Worm (Caenorhabditis elegans): ENCODE measurements around the gene srx-78.

The srx-78 gene

ce11 chrV:15094749-15095148 is at the start of gene srx-78:
TSS of gene srx-78 (plus strand) at chrV:15095049.
- no peak for TF ChIP-seq hmg-4 (GFP tag; optimal IDR thresholded peaks at IDR 0.05)

ce11 chrV:15048107-15048506 is 46.7 kb upstream of the srx-78 start, which contains the start of gene sdc-3:
TSS of gene sdc-3 (minus strand) at chrV:15048207.
- no peak for TF ChIP-seq scrt-1 (GFP tag; IDR thresholded peaks at IDR 0.05)
- TF ChIP-seq aly-1 (tag; optimal IDR thresholded peaks at IDR 0.05): no peak
- no peak for TF ChIP-seq B0310.2 (tag; optimal IDR thresholded peaks at IDR 0.05)
- TF ChIP-seq F13C5.2 (tag; optimal IDR thresholded peaks at IDR 0.05): no peak
- TF ChIP-seq ets-7 (tag; optimal IDR thresholded peaks at IDR 0.05): no peak
- TF ChIP-seq hmbx-1 (tag; optimal IDR thresholded peaks at IDR 0.05): no peak
- TF ChIP-seq pes-1 (GFP tag; IDR thresholded peaks at IDR 0.05): no peak
- TF ChIP-seq sea-1 (GFP tag; conservative IDR thresholded peaks at IDR 0.05): no peak
- no peak for TF ChIP-seq hmg-4 (GFP tag; optimal IDR thresholded peaks at IDR 0.05)
- TF ChIP-seq tra-4 (tag; optimal IDR thresholded peaks at IDR 0.05): no peak
- TF ChIP-seq ama-1 (optimal IDR thresholded peaks at IDR 0.05): no peak
- TF ChIP-seq flt-1 (GFP tag; IDR thresholded peaks at IDR 0.05): no peak
- TF ChIP-seq ceh-13 (GFP tag; optimal IDR thresholded peaks at IDR 0.05): no peak
- no peak for TF ChIP-seq tbx-37 (GFP tag; conservative IDR thresholded peaks at IDR 0.05)
- no peak for TF ChIP-seq ceh-36 (tag; optimal IDR thresholded peaks at IDR 0.05)
- TF ChIP-seq hnd-1 (tag; optimal IDR thresholded peaks at IDR 0.05): no peak

- TF ChIP-seq flt-1 (GFP tag; IDR thresholded peaks at IDR 0.05) (no peak), ceh-36 (tag; optimal IDR thresholded peaks at IDR 0.05) (no peak), F13C5.2 (tag; optimal IDR thresholded peaks at IDR 0.05) (no peak), B0310.2 (tag; optimal IDR thresholded peaks at IDR 0.05) (no peak), hnd-1 (tag; optimal IDR thresholded peaks at IDR 0.05) (no peak), ets-7 (tag; optimal IDR thresholded peaks at IDR 0.05) (no peak), tbx-37 (GFP tag; conservative IDR thresholded peaks at IDR 0.05) (no peak), scrt-1 (GFP tag; IDR thresholded peaks at IDR 0.05) (no peak), ceh-13 (GFP tag; optimal IDR thresholded peaks at IDR 0.05) (no peak), tbx-11 (GFP tag; IDR thresholded peaks at IDR 0.05) (no peak), sea-1 (GFP tag; conservative IDR thresholded peaks at IDR 0.05) (no peak), pes-1 (GFP tag; IDR thresholded peaks at IDR 0.05) (no peak), hmg-4 (GFP tag; optimal IDR thresholded peaks at IDR 0.05) (no peak), tra-4 (tag; optimal IDR thresholded peaks at IDR 0.05) (no peak), ama-1 (optimal IDR thresholded peaks at IDR 0.05) (no peak), hmbx-1 (tag; optimal IDR thresholded peaks at IDR 0.05) (no peak), aly-1 (tag; optimal IDR thresholded peaks at IDR 0.05) (no peak)
Observed at ce11 chrV:15051720-15052119, 43.1 kb upstream of the srx-78 start.

ce11 chrV:15052368-15052767 is 42.5 kb upstream of the srx-78 start, which contains the start of the genes fbxa-82 and C25D7.5:
TSS of gene fbxa-82 (minus strand) at chrV:15052530.
TSS of gene C25D7.5 (plus strand) at chrV:15052650.
- TF ChIP-seq tbx-11 (GFP tag; IDR thresholded peaks at IDR 0.05) (no peak), pes-1 (GFP tag; IDR thresholded peaks at IDR 0.05) (no peak), B0310.2 (tag; optimal IDR thresholded peaks at IDR 0.05) (no peak), ama-1 (optimal IDR thresholded peaks at IDR 0.05) (no peak), ceh-13 (GFP tag; optimal IDR thresholded peaks at IDR 0.05) (no peak), hmbx-1 (tag; optimal IDR thresholded peaks at IDR 0.05) (no peak), scrt-1 (GFP tag; IDR thresholded peaks at IDR 0.05) (no peak), tbx-37 (GFP tag; conservative IDR thresholded peaks at IDR 0.05) (no peak), hnd-1 (tag; optimal IDR thresholded peaks at IDR 0.05) (no peak), F13C5.2 (tag; optimal IDR thresholded peaks at IDR 0.05) (no peak), tra-4 (tag; optimal IDR thresholded peaks at IDR 0.05) (no peak), sea-1 (GFP tag; conservative IDR thresholded peaks at IDR 0.05) (no peak), hmg-4 (GFP tag; optimal IDR thresholded peaks at IDR 0.05) (no peak), ceh-36 (tag; optimal IDR thresholded peaks at IDR 0.05) (no peak), aly-1 (tag; optimal IDR thresholded peaks at IDR 0.05) (no peak), flt-1 (GFP tag; IDR thresholded peaks at IDR 0.05) (no peak), ets-7 (tag; optimal IDR thresholded peaks at IDR 0.05) (no peak)

ce11 chrV:15054733-15055132 is 40.1 kb upstream of the srx-78 start:
- TF ChIP-seq tbx-37 (GFP tag; conservative IDR thresholded peaks at IDR 0.05) (no peak), flt-1 (GFP tag; IDR thresholded peaks at IDR 0.05) (no peak), B0310.2 (tag; optimal IDR thresholded peaks at IDR 0.05) (no peak), ama-1 (optimal IDR thresholded peaks at IDR 0.05) (no peak)

ce11 chrV:15055873-15056272 is 39.0 kb upstream of the srx-78 start, which contains the start of gene C25D7.16:
TSS of gene C25D7.16 (plus strand) at chrV:15056173.
- TF ChIP-seq F13C5.2 (tag; optimal IDR thresholded peaks at IDR 0.05): no peak
- TF ChIP-seq ceh-36 (tag; optimal IDR thresholded peaks at IDR 0.05): no peak
- TF ChIP-seq tbx-37 (GFP tag; conservative IDR thresholded peaks at IDR 0.05): no peak
- TF ChIP-seq ama-1 (optimal IDR thresholded peaks at IDR 0.05): no peak
- TF ChIP-seq pes-1 (GFP tag; IDR thresholded peaks at IDR 0.05): no peak
- TF ChIP-seq B0310.2 (tag; optimal IDR thresholded peaks at IDR 0.05): no peak
- no peak for TF ChIP-seq ets-7 (tag; optimal IDR thresholded peaks at IDR 0.05)
- no peak for TF ChIP-seq aly-1 (tag; optimal IDR thresholded peaks at IDR 0.05)
- no peak for TF ChIP-seq flt-1 (GFP tag; IDR thresholded peaks at IDR 0.05)
- no peak for TF ChIP-seq sea-1 (GFP tag; conservative IDR thresholded peaks at IDR 0.05)
- TF ChIP-seq ceh-13 (GFP tag; optimal IDR thresholded peaks at IDR 0.05): no peak
- no peak for TF ChIP-seq tbx-11 (GFP tag; IDR thresholded peaks at IDR 0.05)
- TF ChIP-seq tra-4 (tag; optimal IDR thresholded peaks at IDR 0.05): no peak
- no peak for TF ChIP-seq hmbx-1 (tag; optimal IDR thresholded peaks at IDR 0.05)
- no peak for TF ChIP-seq hmg-4 (GFP tag; optimal IDR thresholded peaks at IDR 0.05)
- no peak for TF ChIP-seq scrt-1 (GFP tag; IDR thresholded peaks at IDR 0.05)
- TF ChIP-seq hnd-1 (tag; optimal IDR thresholded peaks at IDR 0.05): no peak

ce11 chrV:15056346-15056839 is 38.5 kb upstream of the srx-78 start:
- no peak for TF ChIP-seq scrt-1 (GFP tag; IDR thresholded peaks at IDR 0.05)
- TF ChIP-seq hmbx-1 (tag; optimal IDR thresholded peaks at IDR 0.05): no peak
- TF ChIP-seq ama-1 (optimal IDR thresholded peaks at IDR 0.05): no peak
- no peak for TF ChIP-seq hnd-1 (tag; optimal IDR thresholded peaks at IDR 0.05)
- TF ChIP-seq ceh-36 (tag; optimal IDR thresholded peaks at IDR 0.05): no peak
- TF ChIP-seq aly-1 (tag; optimal IDR thresholded peaks at IDR 0.05): no peak
- no peak for TF ChIP-seq ets-7 (tag; optimal IDR thresholded peaks at IDR 0.05)
- no peak for TF ChIP-seq tbx-37 (GFP tag; conservative IDR thresholded peaks at IDR 0.05)
- TF ChIP-seq B0310.2 (tag; optimal IDR thresholded peaks at IDR 0.05): no peak
- TF ChIP-seq tbx-11 (GFP tag; IDR thresholded peaks at IDR 0.05): no peak
- TF ChIP-seq ceh-13 (GFP tag; optimal IDR thresholded peaks at IDR 0.05): no peak
- TF ChIP-seq F13C5.2 (tag; optimal IDR thresholded peaks at IDR 0.05): no peak
- no peak; the same call in 1 of the 2 replicates for TF ChIP-seq sea-1 (GFP tag; conservative IDR thresholded peaks at IDR 0.05)
- no peak for TF ChIP-seq flt-1 (GFP tag; IDR thresholded peaks at IDR 0.05)

Data from whole organism, early embryonic.